Worm (Caenorhabditis elegans): ENCODE data around the gene ZK355.2.

ZK355.2 gene

DNA sequence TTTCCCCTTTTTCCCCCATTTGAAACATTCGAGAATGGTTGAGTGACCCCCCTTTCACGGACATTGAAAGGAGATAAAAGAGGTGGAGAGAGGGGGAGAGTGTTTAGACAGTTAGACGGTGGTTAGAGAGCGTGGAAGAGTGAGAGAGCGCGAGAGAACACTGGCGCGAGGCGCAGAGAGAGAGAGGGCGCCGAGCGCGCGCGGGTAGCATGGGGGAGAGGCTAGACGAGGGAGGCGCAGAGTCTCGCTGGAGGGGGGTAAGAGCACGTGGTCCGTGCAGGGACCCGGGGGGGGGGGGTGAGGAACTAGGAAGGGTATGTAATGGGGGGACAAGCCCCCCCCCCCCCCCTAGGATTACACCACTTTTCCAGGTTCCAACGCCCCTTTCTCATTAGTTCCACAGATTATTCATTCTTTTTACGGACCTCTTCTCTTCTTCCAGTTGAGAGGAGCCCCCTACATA is 50.3 kb downstream of the ZK355.2 start (continued):
- TF ChIP-seq Y67H2A.10 (GFP tag; conservative IDR thresholded peaks at IDR 0.05) = peak; percentile 59; the same call in 1 of the 2 replicates
- peak; percentile 98 for TF ChIP-seq atf-7 (tag; optimal IDR thresholded peaks at IDR 0.05)
- no peak for TF ChIP-seq F55B11.4 (tag; optimal IDR thresholded peaks at IDR 0.05; ENCODE audit: borderline replicate concordance, insufficient read depth)
- peak; percentile 87 for TF ChIP-seq dpff-1 (tag; optimal IDR thresholded peaks at IDR 0.05)
- no peak for TF ChIP-seq nhr-90 (tag; optimal IDR thresholded peaks at IDR 0.05)
- TF ChIP-seq bed-1 (GFP tag; IDR thresholded peaks at IDR 0.05) = no peak
- peak; percentile 85 for TF ChIP-seq Y95B8A.8 (GFP tag; IDR thresholded peaks at IDR 0.05)
- peak; percentile 68 for TF ChIP-seq ZK185.1 (tag; optimal IDR thresholded peaks at IDR 0.05; ENCODE audit: poor library complexity, severe bottlenecking)
- no peak for TF ChIP-seq nfya-2 (GFP tag; IDR thresholded peaks at IDR 0.05)
- peak; percentile 96 for TF ChIP-seq ceh-27 (GFP tag; optimal IDR thresholded peaks at IDR 0.05)
- peak; percentile 70 for TF ChIP-seq lin-54 (GFP tag; optimal IDR thresholded peaks at IDR 0.05)
- TF ChIP-seq nfya-1 (tag; optimal IDR thresholded peaks at IDR 0.05; ENCODE audit: borderline replicate concordance, insufficient read depth) = no peak
- peak; percentile 99 for TF ChIP-seq chd-7 (tag; optimal IDR thresholded peaks at IDR 0.05)
- TF ChIP-seq tbx-9 (tag; optimal IDR thresholded peaks at IDR 0.05; ENCODE audit: borderline replicate concordance) = no peak
- no peak for TF ChIP-seq ceh-58 (GFP tag; IDR thresholded peaks at IDR 0.05)
- TF ChIP-seq hlh-26 (GFP tag; conservative IDR thresholded peaks at IDR 0.05) = no peak
- no peak for TF ChIP-seq snpc-3.4 (tag; optimal IDR thresholded peaks at IDR 0.05)
- peak; percentile 95 for TF ChIP-seq mcd-1 (GFP tag; IDR thresholded peaks at IDR 0.05)
- no peak for TF ChIP-seq T07F8.4 (tag; optimal IDR thresholded peaks at IDR 0.05)
- TF ChIP-seq lsl-1 (GFP tag; optimal IDR thresholded peaks at IDR 0.05) = no peak
- peak; percentile 83; the same call in 1 of the 2 replicates for TF ChIP-seq madf-3 (GFP tag; IDR thresholded peaks at IDR 0.05)
- no peak for TF ChIP-seq F57A8.1 (GFP tag; optimal IDR thresholded peaks at IDR 0.05)
- TF ChIP-seq F57C9.4 (tag; optimal IDR thresholded peaks at IDR 0.05) = peak; percentile 73
- peak; percentile 44; the same call in 1 of the 2 replicates for TF ChIP-seq Y56A3A.18 (GFP tag; IDR thresholded peaks at IDR 0.05)
- peak; percentile 85 for TF ChIP-seq Y53G8AR.9 (GFP tag; conservative IDR thresholded peaks at IDR 0.05)
- no peak for TF ChIP-seq F49E8.2 (tag; optimal IDR thresholded peaks at IDR 0.05; ENCODE audit: insufficient read depth)
- 0 out of 2 replicates have a peak, but pooled peaks have one; percentile 30 for TF ChIP-seq attf-3 (GFP tag; conservative IDR thresholded peaks at IDR 0.05)
- TF ChIP-seq madf-10 (tag; optimal IDR thresholded peaks at IDR 0.05) = peak; percentile 18
- TF ChIP-seq dox-1 (GFP tag; IDR thresholded peaks at IDR 0.05) = peak; percentile 91
- TF ChIP-seq ztf-28 (GFP tag; IDR thresholded peaks at IDR 0.05) = no peak
- TF ChIP-seq hsf-1 (GFP tag; IDR thresholded peaks at IDR 0.05) = peak; percentile 83
- peak; percentile 97 for TF ChIP-seq nfyb-1 (GFP tag; IDR thresholded peaks at IDR 0.05)
- peak; percentile 94 for TF ChIP-seq ekl-4 (GFP tag; IDR thresholded peaks at IDR 0.05)
- no peak for TF ChIP-seq snpc-1.3 (tag; optimal IDR thresholded peaks at IDR 0.05; ENCODE audit: insufficient read depth)
- no peak for TF ChIP-seq snpc-1.1 (tag; optimal IDR thresholded peaks at IDR 0.05; ENCODE audit: insufficient read depth)
- TF ChIP-seq ama-1 (optimal IDR thresholded peaks at IDR 0.05) = no peak
- no peak for TF ChIP-seq ama-1 (GFP tag; optimal IDR thresholded peaks at IDR 0.05)
- TF ChIP-seq xnd-1 (tag; optimal IDR thresholded peaks at IDR 0.05) = no peak
- TF ChIP-seq akir-1 (GFP tag; optimal IDR thresholded peaks at IDR 0.05) = peak; percentile 73
- TF ChIP-seq rpc-1 (optimal IDR thresholded peaks at IDR 0.05) = no peak
- TF ChIP-seq rpc-1 (tag; optimal IDR thresholded peaks at IDR 0.05) = no peak
- TF ChIP-seq egrh-3 (GFP tag; IDR thresholded peaks at IDR 0.05) = peak; percentile 100
- peak; percentile 1 for TF ChIP-seq dpl-1 (GFP tag; optimal IDR thresholded peaks at IDR 0.05)
- peak; percentile 17; the same call in 1 of the 2 replicates for TF ChIP-seq C17E4.6 (GFP tag; IDR thresholded peaks at IDR 0.05)
- TF ChIP-seq ceh-40 (GFP tag; IDR thresholded peaks at IDR 0.05) = no peak
- no peak for TF ChIP-seq efl-1 (GFP tag; optimal IDR thresholded peaks at IDR 0.05)
- no peak for TF ChIP-seq Y79H2A.3 (GFP tag; conservative IDR thresholded peaks at IDR 0.05)
- no peak for TF ChIP-seq nhr-27 (tag; optimal IDR thresholded peaks at IDR 0.05)
